Fruit fly (Drosophila melanogaster): ENCODE measurements around the gene CG15042.
A peak's percentile ranks its signal among the peaks of the same experiment; 100 is the strongest.

The CG15042 gene

dm6 chrX:18524594-18525266 is 3.3 kb downstream of the CG15042 start (continued):
- TF ChIP-seq Eip78C (GFP tag): peak; percentile 85
- peak; percentile 38 for TF ChIP-seq CG10631 (GFP tag; optimal IDR thresholded peaks at IDR 0.05)
- peak; percentile 16 for TF ChIP-seq lz (GFP tag; optimal IDR thresholded peaks at IDR 0.05)
- TF ChIP-seq Hr39 (GFP tag; optimal IDR thresholded peaks at IDR 0.05): peak; percentile 1
- TF ChIP-seq Sox102F (GFP tag; optimal IDR thresholded peaks at IDR 0.05): peak; percentile 25
- TF ChIP-seq topi (GFP tag; optimal IDR thresholded peaks at IDR 0.05): peak; percentile 31
- TF ChIP-seq fkh (GFP tag; optimal IDR thresholded peaks at IDR 0.05): no peak
- TF ChIP-seq CG16779 (tag; optimal IDR thresholded peaks at IDR 0.05): peak; percentile 12
- peak; percentile 44 for TF ChIP-seq Hr4 (GFP tag; optimal IDR thresholded peaks at IDR 0.05)

- TF ChIP-seq achi (GFP tag; optimal IDR thresholded peaks at IDR 0.05) (no peak), svp (GFP tag) (peak; percentile 59), pdm3 (GFP tag; optimal IDR thresholded peaks at IDR 0.05) (no peak), net (GFP tag; optimal IDR thresholded peaks at IDR 0.05) (no peak), Gug (GFP tag; IDR thresholded peaks at IDR 0.05) (no peak), OdsH (GFP tag; optimal IDR thresholded peaks at IDR 0.05) (no peak), Eip78C (GFP tag) (peak; percentile 35), acj6 (GFP tag; optimal IDR thresholded peaks at IDR 0.05) (no peak)
Measured at dm6 chrX:18523146-18523812, 4.8 kb downstream of the CG15042 start.

dm6 chrX:18522395-18523104 is 5.5 kb downstream of the CG15042 start, which contains the start of gene CG6481:
TSS of gene CG6481 (minus strand) at chrX:18522445.
- peak; percentile 56 for TF ChIP-seq Eip78C (GFP tag)
- no peak for TF ChIP-seq lz (GFP tag; optimal IDR thresholded peaks at IDR 0.05)
- no peak for TF ChIP-seq CG6854 (GFP tag; optimal IDR thresholded peaks at IDR 0.05)
- TF ChIP-seq eg (GFP tag; IDR thresholded peaks at IDR 0.05): 0 out of 3 replicates have a peak, but pooled peaks have one; percentile 16

- TF ChIP-seq Eip78C (GFP tag) (peak; percentile 15), Ets21C (GFP tag; optimal IDR thresholded peaks at IDR 0.05) (no peak)
Measured at dm6 chrX:18520360-18520759, 7.7 kb downstream of the CG15042 start.

- peak; percentile 35; the same call in 1 of the 3 replicates for TF ChIP-seq CG8119 (GFP tag; IDR thresholded peaks at IDR 0.05)
- TF ChIP-seq dsx (GFP tag; optimal IDR thresholded peaks at IDR 0.05; ENCODE audit: poor library complexity, severe bottlenecking): no peak
- TF ChIP-seq Hr38 (GFP tag; optimal IDR thresholded peaks at IDR 0.05): no peak
- no peak for TF ChIP-seq CG6854 (GFP tag; optimal IDR thresholded peaks at IDR 0.05)
- no peak for TF ChIP-seq CG11762 (GFP tag; optimal IDR thresholded peaks at IDR 0.05; ENCODE audit: insufficient read depth)
- no peak for TF ChIP-seq Ets96B (tag; optimal IDR thresholded peaks at IDR 0.05)
- no peak for TF ChIP-seq CG10631 (GFP tag; optimal IDR thresholded peaks at IDR 0.05)
- peak; percentile 52 for TF ChIP-seq dac (GFP tag; optimal IDR thresholded peaks at IDR 0.05)
- peak; percentile 78 for TF ChIP-seq Eip78C (GFP tag)
- TF ChIP-seq CG11902 (GFP tag; optimal IDR thresholded peaks at IDR 0.05): no peak
- no peak for TF ChIP-seq vri (GFP tag; optimal IDR thresholded peaks at IDR 0.05)
- TF ChIP-seq Lpt (GFP tag; optimal IDR thresholded peaks at IDR 0.05): peak; percentile 47
- peak; percentile 19 for TF ChIP-seq achi (GFP tag; optimal IDR thresholded peaks at IDR 0.05)
- peak; percentile 12 for TF ChIP-seq CG1621 (tag; optimal IDR thresholded peaks at IDR 0.05)
- no peak for TF ChIP-seq Gug (GFP tag; IDR thresholded peaks at IDR 0.05)
- TF ChIP-seq Sox15 (GFP tag; optimal IDR thresholded peaks at IDR 0.05): no peak
- no peak for TF ChIP-seq topi (GFP tag; optimal IDR thresholded peaks at IDR 0.05)
- no peak for TF ChIP-seq CG6276 (GFP tag; optimal IDR thresholded peaks at IDR 0.05)
- TF ChIP-seq Blimp-1 (GFP tag; optimal IDR thresholded peaks at IDR 0.05): no peak
- no peak for TF ChIP-seq acj6 (GFP tag; optimal IDR thresholded peaks at IDR 0.05)
- peak; percentile 39 for TF ChIP-seq CG32006 (GFP tag; optimal IDR thresholded peaks at IDR 0.05)
- peak; percentile 0 for TF ChIP-seq Eip75B (GFP tag; optimal IDR thresholded peaks at IDR 0.05)
- TF ChIP-seq Met (GFP tag; optimal IDR thresholded peaks at IDR 0.05): peak; percentile 14
- no peak for TF ChIP-seq CG9139 (GFP tag; optimal IDR thresholded peaks at IDR 0.05)
- peak; percentile 18 for TF ChIP-seq Hr4 (GFP tag; optimal IDR thresholded peaks at IDR 0.05)
- peak; percentile 58 for TF ChIP-seq eg (GFP tag; IDR thresholded peaks at IDR 0.05)
- TF ChIP-seq CG31627 (GFP tag; optimal IDR thresholded peaks at IDR 0.05): peak; percentile 26
- no peak for TF ChIP-seq CG8632 (GFP tag; optimal IDR thresholded peaks at IDR 0.05)
- TF ChIP-seq fkh (GFP tag; optimal IDR thresholded peaks at IDR 0.05): no peak
- peak; percentile 33 for TF ChIP-seq esn (GFP tag; optimal IDR thresholded peaks at IDR 0.05)
Measured at dm6 chrX:18517415-18517814, 10.7 kb downstream of the CG15042 start.
